Worm (Caenorhabditis elegans) whole organism, early embryonic: Measurements from ENCODE around the gene set-5.

ENCODE experiments used
- B0310.2 ChIP-seq: sonication (generic microtip); optimal IDR thresholded peaks from 2 replicates; lab custom pipeline; 2016; ENCODE audit warnings: mild to moderate bottlenecking, missing genetic modification characterization, missing compliant biosample characterization
- F13C5.2 ChIP-seq: sonication (generic microtip); optimal IDR thresholded peaks from 2 replicates; lab custom pipeline; 2017; ENCODE audit warnings: mild to moderate bottlenecking, missing genetic modification characterization, inconsistent platforms, missing compliant biosample characterization
- aly-1 ChIP-seq: sonication (generic microtip); optimal IDR thresholded peaks from 2 replicates; lab custom pipeline; 2016; ENCODE audit warnings: missing genetic modification characterization, missing compliant biosample characterization
- ama-1 ChIP-seq: fragments of 150-350 bp; optimal IDR thresholded peaks from 2 replicates; lab custom pipeline; 2014
- ceh-36 ChIP-seq: sonication (generic microtip); optimal IDR thresholded peaks from 2 replicates; lab custom pipeline; 2016; ENCODE audit warnings: missing genetic modification characterization, inconsistent platforms, missing compliant biosample characterization
- ets-7 ChIP-seq: sonication (generic microtip); optimal IDR thresholded peaks from 2 replicates; lab custom pipeline; 2016; ENCODE audit warnings: missing genotype, missing genetic modification characterization, missing compliant biosample characterization
- flt-1 ChIP-seq: fragments of 200-800 bp; sonication (Bioruptor generic); IDR thresholded peaks from 2 replicates; pipeline ENCODE4 v1.3.6; 2022; ENCODE audit warnings: missing genetic modification characterization, missing compliant biosample characterization
- hmbx-1 ChIP-seq: sonication (generic microtip); optimal IDR thresholded peaks from 2 replicates; lab custom pipeline; 2016; ENCODE audit warnings: mild to moderate bottlenecking, missing genetic modification characterization, missing compliant biosample characterization
- hmg-4 ChIP-seq: fragments of 200-800 bp; sonication (Bioruptor generic); optimal IDR thresholded peaks from 2 replicates; lab custom pipeline; 2018; ENCODE audit warnings: mild to moderate bottlenecking, missing genetic modification characterization, missing compliant biosample characterization
- hnd-1 ChIP-seq: sonication (generic microtip); optimal IDR thresholded peaks from 2 replicates; lab custom pipeline; 2016; ENCODE audit warnings: missing genetic modification characterization, missing compliant biosample characterization
- pes-1 ChIP-seq: fragments of 200-800 bp; sonication (Bioruptor generic); IDR thresholded peaks from 2 replicates; pipeline ENCODE4 v1.3.6; 2022; ENCODE audit warnings: missing genetic modification reagents, missing genetic modification characterization, missing compliant biosample characterization
- tbx-11 ChIP-seq: fragments of 200-800 bp; sonication (Bioruptor generic); IDR thresholded peaks from 2 replicates; pipeline ENCODE4 v1.3.6; 2022; ENCODE audit warnings: missing genetic modification characterization, missing compliant biosample characterization
- tbx-37 ChIP-seq: fragments of 200-800 bp; sonication (Bioruptor generic); conservative IDR thresholded peaks from 2 replicates; pipeline ENCODE4 v1.3.6; 2022; ENCODE audit warnings: missing genetic modification reagents, missing genetic modification characterization, missing compliant biosample characterization

DNA sequence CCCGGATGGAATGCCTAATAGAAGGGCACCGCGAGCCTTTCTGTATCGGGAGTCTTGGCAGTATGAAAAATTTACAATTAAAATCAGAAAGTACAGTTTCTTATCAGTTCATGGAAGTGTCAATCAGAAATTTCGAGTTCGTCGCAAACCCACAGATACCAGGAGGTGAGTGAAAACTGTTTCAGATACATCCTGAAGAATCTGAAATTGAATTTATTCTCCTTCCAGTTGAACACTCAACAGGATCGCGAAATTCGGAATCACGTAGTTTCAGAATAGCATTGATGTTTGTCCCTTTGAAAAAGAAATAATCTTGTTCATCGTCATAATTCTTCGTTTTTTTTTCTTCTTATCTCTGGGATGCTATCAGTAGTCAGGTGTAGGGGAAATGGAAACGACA is 17.3 kb downstream of the set-5 start, which contains the start of gene fbxa-147:
- TF ChIP-seq ama-1 (no peak), ets-7 (no peak), hmg-4 (GFP tag; lab: Kevin White, UChicago) (no peak), tbx-11 (GFP tag; lab: Robert Waterston, UW) (no peak), B0310.2 (tag; lab: Kevin White, UChicago) (no peak), flt-1 (no peak), F13C5.2 (tag; lab: Kevin White, UChicago) (no peak), hmbx-1 (tag; lab: Kevin White, UChicago) (no peak), hnd-1 (tag; lab: Kevin White, UChicago) (no peak), pes-1 (GFP tag; lab: Robert Waterston, UW) (no peak), aly-1 (tag; lab: Kevin White, UChicago) (no peak), tbx-37 (GFP tag; lab: Robert Waterston, UW) (no peak), ceh-36 (tag; lab: Kevin White, UChicago) (no peak)
